Fruit fly (Drosophila melanogaster) whole organism, adult: Measurements from ENCODE around the gene CG43736.

Source experiments
- CG11617 ChIP-seq: fragments of 200-800 bp; sonication (Bioruptor generic); optimal IDR thresholded peaks from 2 replicates; lab custom pipeline; 2017; ENCODE audit warnings: mild to moderate bottlenecking, missing biosample characterization, missing genetic modification reagents, missing genetic modification characterization
- CG12768 ChIP-seq: fragments of 200-800 bp; sonication (Bioruptor generic); optimal IDR thresholded peaks from 2 replicates; lab custom pipeline; 2017; ENCODE audit warnings: missing biosample characterization, missing genetic modification characterization, mild to moderate bottlenecking, moderate library complexity, missing genetic modification reagents
- CG14711 ChIP-seq: fragments of 200-800 bp; sonication (Bioruptor generic); optimal IDR thresholded peaks from 2 replicates; lab custom pipeline; 2018; ENCODE audit warnings: missing biosample characterization, mild to moderate bottlenecking, missing genetic modification characterization, moderate library complexity
- CG1620 ChIP-seq: fragments of 200-800 bp; sonication (Bioruptor generic); optimal IDR thresholded peaks from 2 replicates; lab custom pipeline; 2016; ENCODE audit warnings: missing biosample characterization, missing genetic modification characterization
- CG33017 ChIP-seq: fragments of 200-800 bp; sonication (Bioruptor generic); optimal IDR thresholded peaks from 2 replicates; lab custom pipeline; 2018; ENCODE audit warnings: missing biosample characterization, mild to moderate bottlenecking, missing genetic modification characterization, moderate library complexity
- CG5204 ChIP-seq: fragments of 200-800 bp; sonication (Bioruptor generic); optimal IDR thresholded peaks from 2 replicates; lab custom pipeline; 2016; ENCODE audit warnings: missing biosample characterization, missing genetic modification characterization
- CG7045 ChIP-seq: fragments of 200-800 bp; sonication (Bioruptor generic); optimal IDR thresholded peaks from 2 replicates; lab custom pipeline; 2017; ENCODE audit warnings: missing biosample characterization, mild to moderate bottlenecking, missing genetic modification characterization
- CG7101 ChIP-seq: fragments of 200-800 bp; sonication (Bioruptor generic); optimal IDR thresholded peaks from 2 replicates; lab custom pipeline; 2018; ENCODE audit warnings: missing biosample characterization, mild to moderate bottlenecking, missing genetic modification characterization, moderate library complexity
- Clk ChIP-seq: fragments of 200-800 bp; sonication (Bioruptor generic); optimal IDR thresholded peaks from 2 replicates; lab custom pipeline; 2017; ENCODE audit warnings: missing biosample characterization, missing genetic modification characterization
- Crg-1 ChIP-seq: fragments of 200-800 bp; sonication (Bioruptor generic); optimal IDR thresholded peaks from 2 replicates; lab custom pipeline; 2016; ENCODE audit warnings: missing biosample characterization, missing genetic modification characterization
- Hr96 ChIP-seq: fragments of 200-800 bp; sonication (Bioruptor generic); optimal IDR thresholded peaks from 2 replicates; lab custom pipeline; 2016; ENCODE audit warnings: missing biosample characterization, missing genetic modification characterization
- Mnt ChIP-seq: fragments of 200-800 bp; sonication (Bioruptor generic); optimal IDR thresholded peaks from 2 replicates; lab custom pipeline; 2016; ENCODE audit warnings: missing biosample characterization, mild to moderate bottlenecking, missing genetic modification characterization
- bab1 ChIP-seq: fragments of 200-800 bp; sonication (Bioruptor generic); optimal IDR thresholded peaks from 3 replicates; lab custom pipeline; 2019; ENCODE audit warnings: missing biosample characterization, mild to moderate bottlenecking, missing genetic modification characterization, moderate library complexity
- cic ChIP-seq: fragments of 200-800 bp; sonication (Bioruptor generic); optimal IDR thresholded peaks from 2 replicates; lab custom pipeline; 2017; ENCODE audit warnings: missing biosample characterization, mild to moderate bottlenecking, missing genetic modification characterization, moderate library complexity
- cnc ChIP-seq, 2 experiments: fragments of >200 bp; optimal IDR thresholded peaks; 2 replicates each; lab custom pipeline; 2017
- kay ChIP-seq: fragments of 200-800 bp; sonication (Bioruptor generic); peaks from one replicate; lab custom pipeline; 2016; ENCODE audit warnings: missing biosample characterization, missing genetic modification characterization, borderline replicate concordance
- ovo ChIP-seq: fragments of 200-800 bp; sonication (Bioruptor generic); optimal IDR thresholded peaks from 2 replicates; lab custom pipeline; 2016; ENCODE audit warnings: missing biosample characterization, missing genetic modification characterization
- pad ChIP-seq: fragments of 200-800 bp; sonication (Bioruptor generic); optimal IDR thresholded peaks from 3 replicates; lab custom pipeline; 2017; ENCODE audit warnings: missing biosample characterization, missing genetic modification characterization, mild to moderate bottlenecking, moderate library complexity, missing genetic modification reagents
- tj ChIP-seq: fragments of 200-800 bp; sonication (Bioruptor generic); optimal IDR thresholded peaks from 3 replicates; lab custom pipeline; 2017; ENCODE audit warnings: missing biosample characterization, mild to moderate bottlenecking, missing genetic modification characterization, moderate library complexity
- toe ChIP-seq: fragments of 200-800 bp; sonication (Bioruptor generic); optimal IDR thresholded peaks from 2 replicates; lab custom pipeline; 2016; ENCODE audit warnings: missing biosample characterization, missing genetic modification characterization

The CG43736 gene

dm6 chrX:6866040-6866439, 2.4 kb downstream of the CG43736 start:
- TF ChIP-seq tj (GFP tag; lab: Kevin White, UChicago) (peak; percentile 41), pad (GFP tag; lab: Kevin White, UChicago) (peak; percentile 79), bab1 (no peak), Mnt (GFP tag; lab: Kevin White, UChicago) (peak; percentile 53), ovo (peak; percentile 48), cic (GFP tag; lab: Kevin White, UChicago) (peak; percentile 27), toe (no peak)

DNA sequence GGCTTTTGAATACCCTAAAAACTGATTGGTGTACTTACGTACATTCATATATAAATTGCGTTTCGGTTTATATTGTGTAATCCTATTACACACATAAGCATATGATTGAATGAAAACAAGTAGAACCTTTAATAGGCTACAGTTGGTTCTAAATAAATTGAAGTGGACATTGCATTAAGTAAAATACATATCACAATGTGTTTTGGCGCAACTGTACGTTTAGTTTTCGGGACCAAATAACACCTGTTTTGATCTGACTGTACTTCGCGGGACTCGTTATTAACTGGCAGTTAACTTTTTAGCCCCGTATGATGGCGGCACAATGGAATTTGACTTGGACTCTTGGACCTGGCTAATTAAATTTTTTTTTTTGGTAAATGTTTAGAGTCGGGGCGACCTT, 3.1 kb downstream of the CG43736 start:
- TF ChIP-seq CG5204 (peak; percentile 2), Clk (no peak)

DNA sequence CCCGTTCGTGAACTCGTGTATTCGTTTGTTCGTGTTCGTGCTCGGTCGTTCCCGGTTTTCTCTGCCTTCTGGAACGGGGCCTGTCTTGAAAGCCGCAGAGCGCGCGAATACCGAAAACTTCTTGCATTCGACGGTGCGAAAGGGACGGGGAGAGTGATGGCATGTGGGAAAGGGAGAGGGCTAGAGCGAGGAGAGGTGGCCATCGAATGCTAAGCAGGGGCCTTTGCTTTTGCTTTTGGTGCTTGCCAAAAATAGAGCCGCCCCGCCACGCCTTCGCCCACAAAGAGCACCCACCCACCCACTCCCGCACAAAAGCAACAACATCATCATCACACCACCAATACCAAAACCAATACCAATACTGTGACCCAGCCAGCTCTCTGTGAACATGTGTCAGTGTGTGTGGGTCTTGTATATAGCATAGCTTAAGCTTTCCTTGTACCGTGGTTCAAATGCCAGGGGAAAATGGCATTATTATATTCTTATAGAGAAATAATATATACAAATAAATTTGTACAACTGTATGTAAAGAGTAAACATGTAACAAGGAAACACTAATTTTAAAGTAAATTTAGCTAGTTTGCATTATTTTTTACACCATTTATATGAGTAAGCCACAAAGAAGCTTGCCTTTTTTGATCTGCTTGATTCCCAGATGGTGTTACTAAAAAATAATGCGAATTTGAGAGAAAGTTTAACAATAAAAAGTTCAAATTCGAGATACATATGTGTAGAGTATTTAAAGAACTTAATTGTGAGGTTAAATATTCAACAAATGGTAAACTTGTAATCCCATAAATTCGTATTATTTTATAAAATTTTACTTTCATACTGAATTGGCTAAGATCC, 3.7 kb downstream of the CG43736 start, which contains the start of gene CG14434:
TSS of gene CG14434 (minus strand) at position 20 of the 849 bp plus-strand sequence.
- TF ChIP-seq pad (GFP tag; lab: Kevin White, UChicago) (peak; percentile 43), Crg-1 (GFP tag; lab: Kevin White, UChicago) (peak; percentile 39), CG11617 (peak; percentile 82), cic (GFP tag; lab: Kevin White, UChicago) (no peak), CG12768 (GFP tag; lab: Kevin White, UChicago) (no peak), CG7101 (tag; lab: Kevin White, UChicago) (peak; percentile 44), kay (GFP tag; lab: Kevin White, UChicago) (peak; percentile 48), cnc (optimal IDR thresholded peaks at IDR 0.05; lab: Kevin White, UChicago) (no peak), tj (GFP tag; lab: Kevin White, UChicago) (peak; percentile 4), CG33017 (tag; lab: Kevin White, UChicago) (peak; percentile 2), CG7045 (GFP tag; lab: Kevin White, UChicago) (peak; percentile 65), Hr96 (peak; percentile 34), ovo (no peak), CG1620 (GFP tag; lab: Kevin White, UChicago) (peak; percentile 20), toe (peak; percentile 53), bab1 (peak; percentile 20), CG14711 (tag; lab: Kevin White, UChicago) (peak; percentile 43), CG5204 (peak; percentile 68)

dm6 chrX:6868024-6868628, 4.4 kb downstream of the CG43736 start:
- TF ChIP-seq cic (GFP tag; lab: Kevin White, UChicago) (peak; percentile 62), Crg-1 (GFP tag; lab: Kevin White, UChicago) (no peak), toe (no peak), Hr96 (no peak), Mnt (GFP tag; lab: Kevin White, UChicago) (peak; percentile 54), Clk (no peak), CG7045 (GFP tag; lab: Kevin White, UChicago) (no peak), pad (GFP tag; lab: Kevin White, UChicago) (peak; percentile 3), CG11617 (no peak), tj (GFP tag; lab: Kevin White, UChicago) (peak; percentile 37), CG33017 (tag; lab: Kevin White, UChicago) (no peak), CG5204 (no peak), bab1 (peak; percentile 11)

- TF ChIP-seq cic (GFP tag; lab: Kevin White, UChicago) = no peak
- TF ChIP-seq kay (GFP tag; lab: Kevin White, UChicago) = peak; percentile 72
- TF ChIP-seq CG11617 = peak; percentile 35
These were observed 5.2 kb downstream of the CG43736 start for dm6 chrX:6868629-6869579.

- no peak for TF ChIP-seq ovo
- TF ChIP-seq cic (GFP tag; lab: Kevin White, UChicago) = no peak
- TF ChIP-seq CG7101 (tag; lab: Kevin White, UChicago) = no peak
These were observed 6.2 kb downstream of the CG43736 start for dm6 chrX:6869770-6870404.
